Worm (Caenorhabditis elegans) whole organism, L4 larva: Measurements from ENCODE around the gene F08G12.5.

ENCODE experiments used
- ceh-20 ChIP-seq: fragments of 200-800 bp; sonication (Bioruptor generic); IDR thresholded peaks from 2 replicates; pipeline ENCODE4 v1.3.6; 2022; ENCODE audit warnings: missing genetic modification reagents, missing genetic modification characterization, missing compliant biosample characterization
- dmd-6 ChIP-seq: fragments of 200-800 bp; sonication (Bioruptor generic); IDR thresholded peaks from 2 replicates; pipeline ENCODE4 v1.3.6; 2022; ENCODE audit warnings: missing genetic modification reagents, missing genetic modification characterization, missing compliant biosample characterization
- dmd-8 ChIP-seq: fragments of 200-800 bp; sonication (Bioruptor generic); IDR thresholded peaks from 2 replicates; pipeline ENCODE4 v1.3.6; 2022; ENCODE audit warnings: missing genetic modification characterization, missing compliant biosample characterization
- duxl-1 ChIP-seq: sonication (generic microtip); optimal IDR thresholded peaks from 2 replicates; lab custom pipeline; 2016; ENCODE audit warnings: mild to moderate bottlenecking, missing genetic modification characterization, moderate library complexity, missing compliant biosample characterization; ENCODE audit not compliant: poor library complexity
- fkh-10 ChIP-seq: fragments of 150-350 bp; optimal IDR thresholded peaks from 2 replicates; lab custom pipeline; 2014; ENCODE audit warnings: missing biosample characterization, missing genetic modification reagents, missing genetic modification characterization
- fos-1 ChIP-seq: fragments of 150-350 bp; optimal IDR thresholded peaks from 2 replicates; lab custom pipeline; 2014; ENCODE audit warnings: missing biosample characterization, missing genetic modification characterization
- lin-13 ChIP-seq: fragments of 150-350 bp; optimal IDR thresholded peaks from 2 replicates; lab custom pipeline; 2014; ENCODE audit warnings: missing biosample characterization, missing genetic modification reagents, missing genetic modification characterization
- nhr-11 ChIP-seq: fragments of 150-350 bp; optimal IDR thresholded peaks from 2 replicates; lab custom pipeline; 2014; ENCODE audit warnings: missing biosample characterization, missing genetic modification characterization
- pha-4 ChIP-seq, 2 experiments: fragments of 150-350 bp in 1 of 2; fragments of 200-800 bp in 1 of 2; sonication (Bioruptor generic) in 1 of 2; IDR thresholded peaks in 1 of 2; optimal IDR thresholded peaks in 1 of 2; 2 replicates each; pipeline versions ENCODE4 v1.3.6 to Lab custom; 2014 to 2022; ENCODE audit warnings: missing genetic modification characterization in 2 of 2, missing genetic modification reagents in 2 of 2, missing biosample characterization in 1 of 2, missing compliant biosample characterization in 1 of 2
- skn-1 ChIP-seq: fragments of 150-350 bp; optimal IDR thresholded peaks from 2 replicates; lab custom pipeline; 2014; ENCODE audit warnings: missing biosample characterization, missing genetic modification characterization
- zag-1 ChIP-seq: fragments of 150-350 bp; optimal IDR thresholded peaks from 2 replicates; lab custom pipeline; 2014; ENCODE audit warnings: missing biosample characterization, missing genetic modification characterization
- ztf-11 ChIP-seq: fragments of 150-350 bp; optimal IDR thresholded peaks from 2 replicates; lab custom pipeline; 2014; ENCODE audit warnings: missing biosample characterization, missing genetic modification characterization

DNA sequence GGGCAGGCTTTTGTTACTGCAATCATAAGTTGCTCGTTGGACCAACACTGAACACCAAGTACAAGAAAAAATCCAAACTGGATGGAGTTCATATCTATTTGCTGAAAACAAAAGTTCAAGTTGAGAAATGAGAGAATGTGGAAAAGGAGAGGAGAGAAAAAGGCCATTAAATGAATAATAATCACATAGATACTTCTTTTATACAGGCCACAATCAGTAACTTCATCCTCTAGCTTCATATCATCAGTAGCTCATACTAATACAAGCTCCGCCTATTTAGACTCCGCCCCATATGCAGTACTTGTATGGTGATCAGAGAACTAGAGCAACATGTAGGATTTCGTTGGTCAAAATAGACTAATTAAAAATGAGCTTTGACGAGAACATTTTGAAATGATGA lies 30.8 kb downstream of the F08G12.5 start, which contains the start of gene F38B2.2:
- no peak for TF ChIP-seq nhr-11 (tag; lab: Kevin White, UChicago)
- TF ChIP-seq lin-13 (GFP tag; lab: Kevin White, UChicago) = no peak
- no peak for TF ChIP-seq duxl-1 (tag; lab: Kevin White, UChicago)
- TF ChIP-seq pha-4 (GFP tag; IDR thresholded peaks at IDR 0.05; lab: Robert Waterston, UW) = no peak
- no peak for TF ChIP-seq pha-4 (tag; optimal IDR thresholded peaks at IDR 0.05; lab: Kevin White, UChicago)
- no peak for TF ChIP-seq skn-1 (tag; lab: Kevin White, UChicago)
- no peak for TF ChIP-seq ceh-20 (GFP tag; lab: Robert Waterston, UW)
- no peak for TF ChIP-seq ztf-11 (tag; lab: Kevin White, UChicago)
- TF ChIP-seq fos-1 = no peak
- TF ChIP-seq fkh-10 (GFP tag; lab: Kevin White, UChicago) = no peak
- no peak for TF ChIP-seq dmd-6 (GFP tag; lab: Robert Waterston, UW)
- no peak for TF ChIP-seq zag-1 (tag; lab: Kevin White, UChicago)
- no peak for TF ChIP-seq dmd-8
